Worm (Caenorhabditis elegans) whole organism, young adult: ENCODE results near the gene hlh-14.

Source experiments
- F37B4.10 ChIP-seq: fragments of 200-800 bp; sonication (Bioruptor generic); IDR thresholded peaks from 2 replicates; pipeline ENCODE4 v1.3.6; 2022; ENCODE audit warnings: missing genetic modification characterization, missing compliant biosample characterization
- F57A8.1 ChIP-seq: fragments of 200-800 bp; sonication (Bioruptor generic); optimal IDR thresholded peaks from 2 replicates; lab custom pipeline; 2018; ENCODE audit warnings: mild to moderate bottlenecking, missing genetic modification characterization, moderate library complexity, missing compliant biosample characterization
- Y56A3A.18 ChIP-seq: fragments of 200-800 bp; sonication (Bioruptor generic); IDR thresholded peaks from 2 replicates; pipeline ENCODE4 v1.3.6; 2022; ENCODE audit warnings: missing genetic modification reagents, missing genetic modification characterization, missing compliant biosample characterization
- Y67H2A.10 ChIP-seq: fragments of 200-800 bp; sonication (Bioruptor generic); conservative IDR thresholded peaks from 2 replicates; pipeline ENCODE4 v1.3.6; 2022; ENCODE audit warnings: missing genetic modification reagents, missing genetic modification characterization, missing compliant biosample characterization
- ZK185.1 ChIP-seq: sonication (generic microtip); optimal IDR thresholded peaks from 2 replicates; lab custom pipeline; 2016; ENCODE audit warnings: mild to moderate bottlenecking, missing genetic modification characterization, missing compliant biosample characterization; ENCODE audit not compliant: poor library complexity, severe bottlenecking
- akir-1 ChIP-seq: fragments of 200-800 bp; sonication (Bioruptor generic); optimal IDR thresholded peaks from 2 replicates; lab custom pipeline; 2018; ENCODE audit warnings: mild to moderate bottlenecking, missing genetic modification characterization, moderate library complexity, missing compliant biosample characterization
- aptf-2 ChIP-seq: fragments of 200-800 bp; sonication (Bioruptor generic); conservative IDR thresholded peaks from 2 replicates; pipeline ENCODE4 v1.3.6; 2022; ENCODE audit warnings: missing genetic modification reagents, missing genetic modification characterization, missing compliant biosample characterization
- atf-7 ChIP-seq: sonication (generic microtip); optimal IDR thresholded peaks from 2 replicates; lab custom pipeline; 2017; ENCODE audit warnings: mild to moderate bottlenecking, missing genetic modification characterization, missing compliant biosample characterization
- attf-3 ChIP-seq: fragments of 200-800 bp; sonication (Bioruptor generic); conservative IDR thresholded peaks from 2 replicates; pipeline ENCODE4 v1.3.6; 2022; ENCODE audit warnings: missing genetic modification reagents, missing genetic modification characterization, missing compliant biosample characterization
- attf-5 ChIP-seq: fragments of 200-800 bp; sonication (Bioruptor generic); optimal IDR thresholded peaks from 2 replicates; lab custom pipeline; 2018; ENCODE audit warnings: mild to moderate bottlenecking, missing genetic modification characterization, missing compliant biosample characterization
- cebp-1 ChIP-seq, 2 experiments: fragments of 200-800 bp in 1 of 2; sonication (Bioruptor generic) in 1 of 2; sonication (generic microtip) in 1 of 2; IDR thresholded peaks in 1 of 2; optimal IDR thresholded peaks in 1 of 2; 2 replicates each; pipeline versions ENCODE4 v1.3.6 to Lab custom; 2017 to 2022; ENCODE audit warnings: missing compliant biosample characterization in 2 of 2, missing genetic modification characterization in 2 of 2, mild to moderate bottlenecking in 1 of 2, missing genetic modification reagents in 1 of 2, moderate library complexity in 1 of 2
- ceh-27 ChIP-seq: fragments of 200-800 bp; sonication (Bioruptor generic); optimal IDR thresholded peaks from 2 replicates; lab custom pipeline; 2018; ENCODE audit warnings: mild to moderate bottlenecking, missing genetic modification characterization, moderate library complexity, missing compliant biosample characterization
- ceh-40 ChIP-seq: fragments of 200-800 bp; sonication (Bioruptor generic); IDR thresholded peaks from 2 replicates; pipeline ENCODE4 v1.3.6; 2022; ENCODE audit warnings: missing genetic modification characterization, missing compliant biosample characterization
- ceh-79 ChIP-seq: sonication (generic microtip); optimal IDR thresholded peaks from 2 replicates; lab custom pipeline; 2017; ENCODE audit warnings: mild to moderate bottlenecking, missing genetic modification characterization, missing compliant biosample characterization
- die-1 ChIP-seq: sonication (generic microtip); optimal IDR thresholded peaks from 2 replicates; lab custom pipeline; 2016; ENCODE audit warnings: missing genotype, mild to moderate bottlenecking, missing genetic modification characterization, missing compliant biosample characterization
- efl-1 ChIP-seq: fragments of 150-350 bp; optimal IDR thresholded peaks from 2 replicates; lab custom pipeline; 2014; ENCODE audit warnings: missing biosample characterization, missing genetic modification reagents, missing genetic modification characterization
- egl-18 ChIP-seq: fragments of 200-800 bp; sonication (Bioruptor generic); IDR thresholded peaks from 2 replicates; pipeline ENCODE4 v1.3.6; 2022; ENCODE audit warnings: missing genetic modification reagents, missing genetic modification characterization, missing compliant biosample characterization
- ekl-4 ChIP-seq: fragments of 200-800 bp; sonication (Bioruptor generic); IDR thresholded peaks from 2 replicates; pipeline ENCODE4 v1.3.6; 2022; ENCODE audit warnings: missing genetic modification reagents, missing genetic modification characterization, missing compliant biosample characterization
- ets-4 ChIP-seq: fragments of 200-800 bp; sonication (Bioruptor generic); optimal IDR thresholded peaks from 2 replicates; lab custom pipeline; 2018; ENCODE audit warnings: mild to moderate bottlenecking, missing genetic modification characterization, missing compliant biosample characterization
- hmg-1.2 ChIP-seq: fragments of 200-800 bp; sonication (Bioruptor generic); IDR thresholded peaks from 2 replicates; pipeline ENCODE4 v1.3.6; 2022; ENCODE audit warnings: missing genetic modification reagents, missing genetic modification characterization, missing compliant biosample characterization
- hmg-20 ChIP-seq: fragments of 200-800 bp; sonication (Bioruptor generic); IDR thresholded peaks from 2 replicates; pipeline ENCODE4 v1.3.6; 2022; ENCODE audit warnings: missing genetic modification reagents, missing genetic modification characterization, missing compliant biosample characterization
- hsf-1 ChIP-seq: fragments of 200-800 bp; sonication (Bioruptor generic); IDR thresholded peaks from 2 replicates; pipeline ENCODE4 v1.3.6; 2022; ENCODE audit warnings: missing genetic modification reagents, missing genetic modification characterization, missing compliant biosample characterization
- lag-1 ChIP-seq: fragments of 200-800 bp; sonication (Bioruptor generic); IDR thresholded peaks from 2 replicates; pipeline ENCODE4 v1.3.6; 2022; ENCODE audit warnings: missing genetic modification reagents, missing genetic modification characterization, missing compliant biosample characterization
- lin-26 ChIP-seq: fragments of 200-800 bp; sonication (Bioruptor generic); IDR thresholded peaks from 2 replicates; pipeline ENCODE4 v1.3.6; 2022; ENCODE audit warnings: missing genetic modification reagents, missing genetic modification characterization, missing compliant biosample characterization
- lin-35 ChIP-seq, 3 experiments: fragments of 150-350 bp in 2 of 3; sonication (generic microtip) in 1 of 3; optimal IDR thresholded peaks; 2 replicates each; lab custom pipeline; 2014 to 2018; ENCODE audit warnings: missing biosample characterization in 3 of 3, missing genetic modification characterization in 3 of 3, missing genetic modification reagents in 3 of 3
- lin-40 ChIP-seq: sonication (generic microtip); optimal IDR thresholded peaks from 2 replicates; lab custom pipeline; 2016; ENCODE audit warnings: missing genetic modification characterization, mild to moderate bottlenecking, missing compliant biosample characterization, missing genotype, missing genetic modification reagents
- lsl-1 ChIP-seq: fragments of 200-800 bp; sonication (Bioruptor generic); optimal IDR thresholded peaks from 2 replicates; lab custom pipeline; 2018; ENCODE audit warnings: mild to moderate bottlenecking, missing genetic modification characterization, moderate library complexity, missing compliant biosample characterization
- lsy-27 ChIP-seq: sonication (generic microtip); optimal IDR thresholded peaks from 2 replicates; lab custom pipeline; 2017; ENCODE audit warnings: missing genetic modification characterization, mild to moderate bottlenecking, missing compliant biosample characterization, antibody characterized with exemption, missing genotype, borderline replicate concordance; ENCODE audit not compliant: insufficient read depth
- madf-3 ChIP-seq: fragments of 200-800 bp; sonication (Bioruptor generic); IDR thresholded peaks from 2 replicates; pipeline ENCODE4 v1.3.6; 2022; ENCODE audit warnings: missing genetic modification reagents, missing genetic modification characterization, missing compliant biosample characterization
- mel-28 ChIP-seq: sonication (generic microtip); optimal IDR thresholded peaks from 2 replicates; lab custom pipeline; 2016; ENCODE audit warnings: borderline replicate concordance, mild to moderate bottlenecking, missing genetic modification characterization, missing compliant biosample characterization
- mxl-1 ChIP-seq: sonication (generic microtip); optimal IDR thresholded peaks from 2 replicates; lab custom pipeline; 2016; ENCODE audit warnings: missing genetic modification characterization, missing compliant biosample characterization
- nfyb-1 ChIP-seq: fragments of 200-800 bp; sonication (Bioruptor generic); IDR thresholded peaks from 2 replicates; pipeline ENCODE4 v1.3.6; 2022; ENCODE audit warnings: missing genetic modification reagents, missing genetic modification characterization, missing compliant biosample characterization
- nhr-179 ChIP-seq: sonication (generic microtip); optimal IDR thresholded peaks from 2 replicates; lab custom pipeline; 2016; ENCODE audit warnings: mild to moderate bottlenecking, missing genetic modification characterization, missing compliant biosample characterization
- pbrm-1 ChIP-seq: fragments of 200-800 bp; sonication (Bioruptor generic); IDR thresholded peaks from 2 replicates; pipeline ENCODE4 v1.3.6; 2022; ENCODE audit warnings: missing genetic modification reagents, missing genetic modification characterization, missing compliant biosample characterization
- rcor-1 ChIP-seq: fragments of 200-800 bp; sonication (Bioruptor generic); IDR thresholded peaks from 2 replicates; pipeline ENCODE4 v1.3.6; 2022; ENCODE audit warnings: missing genetic modification reagents, missing genetic modification characterization, missing compliant biosample characterization
- repo-1 ChIP-seq: sonication (generic microtip); optimal IDR thresholded peaks from 2 replicates; lab custom pipeline; 2017; ENCODE audit warnings: mild to moderate bottlenecking, missing genetic modification characterization, missing compliant biosample characterization
- rpc-1 ChIP-seq, 2 experiments: fragments of 150-350 bp in 1 of 2; sonication (generic microtip) in 1 of 2; optimal IDR thresholded peaks; 2 replicates each; lab custom pipeline; 2014 to 2018; ENCODE audit warnings: missing biosample characterization in 1 of 2, missing genetic modification characterization in 1 of 2, missing genetic modification reagents in 1 of 2, missing genotype in 1 of 2
- sdz-38 ChIP-seq: sonication (generic microtip); optimal IDR thresholded peaks from 2 replicates; lab custom pipeline; 2016; ENCODE audit warnings: missing genotype, missing genetic modification characterization, missing compliant biosample characterization
- snpc-1.1 ChIP-seq: sonication (generic microtip); optimal IDR thresholded peaks from 2 replicates; lab custom pipeline; 2017; ENCODE audit warnings: missing genetic modification characterization, mild to moderate bottlenecking, missing compliant biosample characterization, antibody characterized with exemption, moderate library complexity, missing genotype, missing genetic modification reagents; ENCODE audit not compliant: insufficient read depth
- snpc-1.3 ChIP-seq: sonication (generic microtip); optimal IDR thresholded peaks from 2 replicates; lab custom pipeline; 2017; ENCODE audit warnings: missing genetic modification characterization, mild to moderate bottlenecking, missing compliant biosample characterization, antibody characterized with exemption, moderate library complexity, missing genotype, missing genetic modification reagents; ENCODE audit not compliant: insufficient read depth
- snpc-3.4 ChIP-seq: sonication (generic microtip); optimal IDR thresholded peaks from 2 replicates; lab custom pipeline; 2017; ENCODE audit warnings: missing genetic modification characterization, mild to moderate bottlenecking, missing compliant biosample characterization, antibody characterized with exemption, moderate library complexity, missing genotype, missing genetic modification reagents
- somi-1 ChIP-seq: fragments of 200-800 bp; sonication (Bioruptor generic); optimal IDR thresholded peaks from 2 replicates; lab custom pipeline; 2018; ENCODE audit warnings: mild to moderate bottlenecking, missing genetic modification characterization, missing compliant biosample characterization
- tbp1 ChIP-seq: fragments of 200-800 bp; sonication (Bioruptor generic); optimal IDR thresholded peaks from 2 replicates; lab custom pipeline; 2018; ENCODE audit warnings: mild to moderate bottlenecking, missing genetic modification characterization, missing compliant biosample characterization
- unc-130 ChIP-seq: sonication (generic microtip); optimal IDR thresholded peaks from 2 replicates; lab custom pipeline; 2016; ENCODE audit warnings: missing genetic modification reagents, missing genetic modification characterization, missing compliant biosample characterization
- zfh-2 ChIP-seq: fragments of 200-800 bp; sonication (Bioruptor generic); conservative IDR thresholded peaks from 2 replicates; pipeline ENCODE4 v1.3.6; 2022; ENCODE audit warnings: missing genetic modification reagents, missing genetic modification characterization, missing compliant biosample characterization
- zim-3 ChIP-seq: sonication (generic microtip); optimal IDR thresholded peaks from 2 replicates; lab custom pipeline; 2017; ENCODE audit warnings: mild to moderate bottlenecking, missing genetic modification characterization, moderate library complexity, missing compliant biosample characterization
- ztf-25 ChIP-seq: fragments of 200-800 bp; sonication (Bioruptor generic); IDR thresholded peaks from 2 replicates; pipeline ENCODE4 v1.3.6; 2022; ENCODE audit warnings: missing genetic modification reagents, missing genetic modification characterization, missing compliant biosample characterization

hlh-14 gene

ce11 chrII:5688959-5689358 is 49.7 kb downstream of the hlh-14 start, which contains the start of gene C25H3.11 (continued):
- no peak for TF ChIP-seq somi-1 (GFP tag; lab: Kevin White, UChicago)
- no peak for TF ChIP-seq zim-3
- no peak for TF ChIP-seq lin-26
- 0 out of 2 replicates have a peak, but pooled peaks have one; percentile 53 for TF ChIP-seq Y56A3A.18
- TF ChIP-seq ceh-27 (GFP tag; lab: Kevin White, UChicago) = no peak
- TF ChIP-seq lsy-27 (tag; lab: Kevin White, UChicago) = no peak
- no peak for TF ChIP-seq die-1 (tag; lab: Kevin White, UChicago)
- TF ChIP-seq lsl-1 (GFP tag; lab: Kevin White, UChicago) = no peak
- TF ChIP-seq Y67H2A.10 = no peak
- no peak for TF ChIP-seq mel-28 (tag; lab: Kevin White, UChicago)
- peak in 1 of 3 experiments; percentile 2 for TF ChIP-seq lin-35 (GFP tag; optimal IDR thresholded peaks at IDR 0.05; lab: Kevin White, UChicago)
- 0 out of 2 replicates have a peak, but pooled peaks have one; percentile 37 for TF ChIP-seq nfyb-1 (GFP tag; lab: Robert Waterston, UW)
- TF ChIP-seq sdz-38 (tag; lab: Kevin White, UChicago) = no peak
- no peak for TF ChIP-seq hmg-20 (GFP tag; lab: Robert Waterston, UW)
- no peak for TF ChIP-seq unc-130 (GFP tag; lab: Kevin White, UChicago)
- no peak for TF ChIP-seq mxl-1 (tag; lab: Kevin White, UChicago)
- no peak for TF ChIP-seq ekl-4
- 0 out of 2 replicates have a peak, but pooled peaks have one; percentile 19 for TF ChIP-seq hmg-1.2 (GFP tag; lab: Robert Waterston, UW)
- TF ChIP-seq tbp1 = peak; percentile 41
- no peak for TF ChIP-seq zfh-2 (GFP tag; lab: Robert Waterston, UW)
- no peak for TF ChIP-seq rpc-1 (optimal IDR thresholded peaks at IDR 0.05; lab: Kevin White, UChicago)
- TF ChIP-seq rpc-1 (tag; optimal IDR thresholded peaks at IDR 0.05; lab: Kevin White, UChicago) = no peak
- TF ChIP-seq pbrm-1 (GFP tag; lab: Robert Waterston, UW) = peak; percentile 7; the same call in 1 of the 2 replicates
- 0 out of 2 replicates have a peak, but pooled peaks have one; percentile 28 for TF ChIP-seq aptf-2 (GFP tag; lab: Robert Waterston, UW)
- TF ChIP-seq attf-5 = peak; percentile 79
- no peak for TF ChIP-seq F37B4.10 (GFP tag; lab: Robert Waterston, UW)
- TF ChIP-seq snpc-1.1 (tag; lab: Kevin White, UChicago) = no peak
- no peak for TF ChIP-seq ZK185.1
- no peak for TF ChIP-seq ceh-79 (tag; lab: Kevin White, UChicago)
- no peak for TF ChIP-seq F57A8.1 (GFP tag; lab: Kevin White, UChicago)
- TF ChIP-seq rcor-1 (GFP tag; lab: Robert Waterston, UW) = no peak
- TF ChIP-seq ceh-40 = no peak
- TF ChIP-seq snpc-3.4 (tag; lab: Kevin White, UChicago) = no peak
- TF ChIP-seq ztf-25 (GFP tag; lab: Robert Waterston, UW) = no peak
- no peak for TF ChIP-seq snpc-1.3 (tag; lab: Kevin White, UChicago)
- no peak for TF ChIP-seq akir-1 (GFP tag; lab: Kevin White, UChicago)
- no peak for TF ChIP-seq efl-1
- TF ChIP-seq nhr-179 (tag; lab: Kevin White, UChicago) = no peak
- no peak for TF ChIP-seq atf-7 (tag; lab: Kevin White, UChicago)
- TF ChIP-seq hsf-1 (GFP tag; lab: Robert Waterston, UW) = no peak
- no peak for TF ChIP-seq lag-1
- no peak for TF ChIP-seq madf-3 (GFP tag; lab: Robert Waterston, UW)
- peak; percentile 31 for TF ChIP-seq repo-1 (tag; lab: Kevin White, UChicago)
- no peak for TF ChIP-seq egl-18 (GFP tag; lab: Robert Waterston, UW)
- TF ChIP-seq cebp-1 (GFP tag; IDR thresholded peaks at IDR 0.05; lab: Robert Waterston, UW) = no peak; the same call in 1 of the 2 replicates
- peak; percentile 63 for TF ChIP-seq cebp-1 (tag; optimal IDR thresholded peaks at IDR 0.05; lab: Kevin White, UChicago)
- peak; percentile 6 for TF ChIP-seq lin-40
- no peak for TF ChIP-seq attf-3
- TF ChIP-seq ets-4 = no peak
